Fruit fly (Drosophila melanogaster) Kc167 (cell line): ENCODE data around the gene SP1173.

Source experiments
- Myc ChIP-seq: fragments of >200 bp; optimal IDR thresholded peaks from 2 replicates; lab custom pipeline; 2017; ENCODE audit warnings: missing external identifiers
- Sin3A ChIP-seq: fragments of >200 bp; optimal IDR thresholded peaks from 2 replicates; lab custom pipeline; 2018; ENCODE audit warnings: missing external identifiers
- h ChIP-seq: fragments of >200 bp; optimal IDR thresholded peaks from 3 replicates; lab custom pipeline; 2018; ENCODE audit warnings: missing external identifiers
- insv ChIP-seq: fragments of >200 bp; optimal IDR thresholded peaks from 3 replicates; lab custom pipeline; 2018; ENCODE audit warnings: missing external identifiers
- psq ChIP-seq: fragments of >200 bp; optimal IDR thresholded peaks from 2 replicates; lab custom pipeline; 2017; ENCODE audit warnings: missing external identifiers

- TF ChIP-seq Myc (lab: Kevin White, UChicago) (no peak), Sin3A (no peak), psq (lab: Kevin White, UChicago) (no peak), h (lab: Kevin White, UChicago) (no peak), insv (no peak)
Observed at dm6 chr3L:6719392-6719889, 16.1 kb upstream of the SP1173 start, which contains the start of gene ple.
